Worm (Caenorhabditis elegans) whole organism, young adult: ENCODE results near the gene anmt-3.

Experiments used
- B0019.2 ChIP-seq: fragments of 200-800 bp; sonication (Bioruptor generic); conservative IDR thresholded peaks from 2 replicates; pipeline ENCODE4 v1.3.6; 2022; ENCODE audit warnings: missing genetic modification reagents, missing genetic modification characterization, missing compliant biosample characterization
- ama-1 ChIP-seq, 3 experiments: fragments of 150-350 bp in 1 of 3; sonication (generic microtip) in 2 of 3; optimal IDR thresholded peaks; 2 replicates each; lab custom pipeline; 2014 to 2018; ENCODE audit warnings: missing biosample characterization in 2 of 3, missing genetic modification characterization in 2 of 3, missing genetic modification reagents in 2 of 3
- chd-7 ChIP-seq: sonication (generic microtip); optimal IDR thresholded peaks from 2 replicates; lab custom pipeline; 2016; ENCODE audit warnings: mild to moderate bottlenecking, missing genetic modification characterization, moderate library complexity, missing compliant biosample characterization
- dpff-1 ChIP-seq: sonication (generic microtip); optimal IDR thresholded peaks from 2 replicates; lab custom pipeline; 2017; ENCODE audit warnings: mild to moderate bottlenecking, missing genetic modification characterization, missing compliant biosample characterization
- ets-4 ChIP-seq: fragments of 200-800 bp; sonication (Bioruptor generic); optimal IDR thresholded peaks from 2 replicates; lab custom pipeline; 2018; ENCODE audit warnings: mild to moderate bottlenecking, missing genetic modification characterization, missing compliant biosample characterization
- hmg-20 ChIP-seq: fragments of 200-800 bp; sonication (Bioruptor generic); IDR thresholded peaks from 2 replicates; pipeline ENCODE4 v1.3.6; 2022; ENCODE audit warnings: missing genetic modification reagents, missing genetic modification characterization, missing compliant biosample characterization
- lin-26 ChIP-seq: fragments of 200-800 bp; sonication (Bioruptor generic); IDR thresholded peaks from 2 replicates; pipeline ENCODE4 v1.3.6; 2022; ENCODE audit warnings: missing genetic modification reagents, missing genetic modification characterization, missing compliant biosample characterization
- madf-3 ChIP-seq: fragments of 200-800 bp; sonication (Bioruptor generic); IDR thresholded peaks from 2 replicates; pipeline ENCODE4 v1.3.6; 2022; ENCODE audit warnings: missing genetic modification reagents, missing genetic modification characterization, missing compliant biosample characterization
- madf-6 ChIP-seq: fragments of 200-800 bp; sonication (Bioruptor generic); IDR thresholded peaks from 2 replicates; pipeline ENCODE4 v1.3.6; 2022; ENCODE audit warnings: missing genetic modification reagents, missing genetic modification characterization, missing compliant biosample characterization
- nfya-1 ChIP-seq: sonication (generic microtip); optimal IDR thresholded peaks from 2 replicates; lab custom pipeline; 2017; ENCODE audit warnings: antibody characterized with exemption, missing compliant biosample characterization, missing genetic modification characterization, borderline replicate concordance; ENCODE audit not compliant: insufficient read depth
- snpc-3.4 ChIP-seq: sonication (generic microtip); optimal IDR thresholded peaks from 2 replicates; lab custom pipeline; 2017; ENCODE audit warnings: missing genetic modification characterization, mild to moderate bottlenecking, missing compliant biosample characterization, antibody characterized with exemption, moderate library complexity, missing genotype, missing genetic modification reagents

- TF ChIP-seq madf-6 (GFP tag; lab: Robert Waterston, UW) (no peak), chd-7 (no peak), lin-26 (GFP tag; lab: Robert Waterston, UW) (no peak), snpc-3.4 (tag; lab: Kevin White, UChicago) (no peak), nfya-1 (tag; lab: Kevin White, UChicago) (no peak), hmg-20 (GFP tag; lab: Robert Waterston, UW) (no peak), ama-1 (optimal IDR thresholded peaks at IDR 0.05; lab: Kevin White, UChicago) (peak; percentile 14), ama-1 (GFP tag; optimal IDR thresholded peaks at IDR 0.05; lab: Kevin White, UChicago) (no peak), madf-3 (GFP tag; lab: Robert Waterston, UW) (no peak), dpff-1 (tag; lab: Kevin White, UChicago) (no peak), B0019.2 (no peak), ets-4 (GFP tag; lab: Kevin White, UChicago) (no peak)
Measured at ce11 chrV:9984821-9985220, 26.7 kb upstream of the anmt-3 start.
